Worm (Caenorhabditis elegans) whole organism, L2 larva: ENCODE data around the gene irld-22.

ENCODE experiments used
- Y55F3AM.14 ChIP-seq: fragments of 200-800 bp; sonication (Bioruptor generic); optimal IDR thresholded peaks from 2 replicates; lab custom pipeline; 2018; ENCODE audit warnings: mild to moderate bottlenecking, missing genetic modification characterization, missing compliant biosample characterization
- alr-1 ChIP-seq: fragments of 150-350 bp; optimal IDR thresholded peaks from 2 replicates; lab custom pipeline; 2014; ENCODE audit warnings: missing biosample characterization, missing genetic modification characterization
- aly-2 ChIP-seq: fragments of 150-350 bp; optimal IDR thresholded peaks from 2 replicates; lab custom pipeline; 2014; ENCODE audit warnings: missing biosample characterization, missing genetic modification characterization
- ama-1 ChIP-seq: fragments of 150-350 bp; optimal IDR thresholded peaks from 2 replicates; lab custom pipeline; 2018; ENCODE audit warnings: inconsistent platforms
- blmp-1 ChIP-seq: sonication (generic microtip); optimal IDR thresholded peaks from 2 replicates; lab custom pipeline; 2017; ENCODE audit warnings: missing genetic modification characterization, mild to moderate bottlenecking, missing compliant biosample characterization, antibody characterized with exemption, moderate library complexity; ENCODE audit not compliant: insufficient read depth
- dmd-4 ChIP-seq: sonication (generic microtip); optimal IDR thresholded peaks from 2 replicates; lab custom pipeline; 2017; ENCODE audit warnings: missing biosample characterization, missing genetic modification characterization
- mdl-1 ChIP-seq, 2 experiments: fragments of 150-350 bp in 1 of 2; sonication (generic microtip) in 1 of 2; optimal IDR thresholded peaks; 2 replicates each; lab custom pipeline; 2017; ENCODE audit warnings: missing biosample characterization in 2 of 2, missing genetic modification characterization in 2 of 2
- nhr-10 ChIP-seq: sonication (generic microtip); optimal IDR thresholded peaks from 2 replicates; lab custom pipeline; 2017; ENCODE audit warnings: missing biosample characterization, missing genetic modification characterization
- nhr-237 ChIP-seq: fragments of 150-350 bp; optimal IDR thresholded peaks from 2 replicates; lab custom pipeline; 2014; ENCODE audit warnings: missing biosample characterization, missing genetic modification characterization
- nhr-25 ChIP-seq: fragments of 150-350 bp; sonication (generic microtip); optimal IDR thresholded peaks from 3 replicates; lab custom pipeline; 2014; ENCODE audit warnings: missing biosample characterization, missing genetic modification characterization
- skn-1 ChIP-seq: sonication (generic microtip); optimal IDR thresholded peaks from 2 replicates; lab custom pipeline; 2017; ENCODE audit warnings: missing biosample characterization, missing genetic modification characterization
- snpc-4 ChIP-seq: fragments of 150-350 bp; optimal IDR thresholded peaks from 2 replicates; lab custom pipeline; 2014; ENCODE audit warnings: missing biosample characterization, missing genetic modification characterization
- unc-62 ChIP-seq: fragments of 150-350 bp; optimal IDR thresholded peaks from 2 replicates; lab custom pipeline; 2014; ENCODE audit warnings: missing biosample characterization, missing genetic modification reagents, missing genetic modification characterization

DNA sequence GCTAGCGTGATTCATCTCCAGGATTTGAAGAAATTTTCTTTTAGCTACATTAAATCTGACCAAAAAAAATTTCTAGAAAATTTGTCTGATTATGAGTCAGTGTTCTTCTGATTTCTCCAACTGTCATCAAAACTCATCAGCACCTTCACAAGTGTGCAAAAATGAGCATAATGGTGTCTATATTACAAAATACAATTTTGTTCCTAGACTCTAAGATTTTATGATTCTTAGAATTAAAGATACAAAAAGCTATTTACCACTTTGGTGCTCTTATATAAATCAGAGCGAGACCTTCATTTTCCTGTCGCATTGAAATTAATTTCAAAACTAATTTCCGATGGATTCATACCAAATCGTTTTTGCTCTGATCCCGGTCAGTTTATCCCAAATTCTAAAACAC lies 12.5 kb upstream of the irld-22 start, which contains the start of gene srx-68:
- TF ChIP-seq Y55F3AM.14 (GFP tag; lab: Kevin White, UChicago) (no peak), alr-1 (tag; lab: Kevin White, UChicago) (no peak), snpc-4 (tag; lab: Kevin White, UChicago) (no peak), unc-62 (GFP tag; lab: Kevin White, UChicago) (no peak), aly-2 (tag; lab: Kevin White, UChicago) (no peak), ama-1 (lab: Kevin White, UChicago) (no peak), skn-1 (tag; lab: Kevin White, UChicago) (no peak), nhr-10 (tag; lab: Kevin White, UChicago) (no peak), dmd-4 (tag; lab: Kevin White, UChicago) (no peak), blmp-1 (no peak), nhr-25 (tag; lab: Kevin White, UChicago) (no peak), nhr-237 (no peak), mdl-1 (tag; optimal IDR thresholded peaks at IDR 0.05; lab: Kevin White, UChicago) (no peak)
